Fruit fly (Drosophila melanogaster): ENCODE results near the gene rod.

rod gene

DNA sequence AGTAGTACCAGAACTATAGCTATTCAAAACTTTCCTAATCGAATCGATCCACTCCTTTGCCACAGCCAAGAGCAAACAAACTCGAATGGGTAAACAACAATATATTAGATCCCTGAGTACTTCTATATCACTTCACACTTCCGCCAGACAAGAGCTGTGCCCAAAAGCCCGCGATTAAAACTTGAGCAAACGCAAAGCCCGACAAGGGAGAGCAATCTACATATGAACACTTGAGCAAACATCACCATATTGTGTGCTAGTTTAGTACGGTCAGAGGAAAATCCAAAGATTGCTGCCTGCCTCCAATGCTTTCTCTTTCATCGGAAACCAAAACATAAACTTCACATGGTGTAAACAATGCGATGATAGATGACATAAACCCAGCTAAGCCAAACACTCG lies 22.9 kb downstream of the rod start (continued):
- TF ChIP-seq CG31224 (GFP tag; IDR thresholded peaks at IDR 0.05) (no peak), CG2199 (GFP tag; IDR thresholded peaks at IDR 0.05) (no peak), CG13775 (GFP tag; optimal IDR thresholded peaks at IDR 0.05) (no peak), CG1233 (GFP tag; optimal IDR thresholded peaks at IDR 0.05) (no peak), ERR (GFP tag; optimal IDR thresholded peaks at IDR 0.05) (no peak), CG9876 (GFP tag; optimal IDR thresholded peaks at IDR 0.05) (no peak), sisA (GFP tag; IDR thresholded peaks at IDR 0.05) (no peak), CG4328 (GFP tag; optimal IDR thresholded peaks at IDR 0.05) (no peak), CG17802 (tag; optimal IDR thresholded peaks at IDR 0.05) (no peak), Hand (GFP tag; optimal IDR thresholded peaks at IDR 0.05) (no peak), Dp (GFP tag; optimal IDR thresholded peaks at IDR 0.05) (no peak), Dip3 (GFP tag; optimal IDR thresholded peaks at IDR 0.05) (no peak), tgo (GFP tag; IDR thresholded peaks at IDR 0.05) (no peak), CG2116 (GFP tag; optimal IDR thresholded peaks at IDR 0.05) (no peak), Opbp (GFP tag; IDR thresholded peaks at IDR 0.05; ENCODE audit: partially characterized antibody) (no peak), sd (tag; optimal IDR thresholded peaks at IDR 0.05) (no peak), Tbp (GFP tag; optimal IDR thresholded peaks at IDR 0.05) (no peak), CG6854 (GFP tag; optimal IDR thresholded peaks at IDR 0.05) (no peak), CG10462 (GFP tag; optimal IDR thresholded peaks at IDR 0.05) (no peak), ase (GFP tag; IDR thresholded peaks at IDR 0.05) (no peak), dpn (GFP tag; optimal IDR thresholded peaks at IDR 0.05) (no peak), CHES-1-like (GFP tag; optimal IDR thresholded peaks at IDR 0.05) (no peak), ewg (GFP tag; optimal IDR thresholded peaks at IDR 0.05) (no peak), slou (GFP tag; optimal IDR thresholded peaks at IDR 0.05) (no peak), otp (GFP tag; IDR thresholded peaks at IDR 0.05) (no peak), vvl (GFP tag; IDR thresholded peaks at IDR 0.05) (no peak), CG12219 (GFP tag; optimal IDR thresholded peaks at IDR 0.05) (peak; percentile 4), GATAe (GFP tag; conservative IDR thresholded peaks at IDR 0.05) (no peak), CG11696 (GFP tag; IDR thresholded peaks at IDR 0.05) (peak; percentile 8; the same call in 1 of the 2 replicates), ham (GFP tag; IDR thresholded peaks at IDR 0.05) (no peak), CG12104 (GFP tag; optimal IDR thresholded peaks at IDR 0.05) (no peak), sr (GFP tag; IDR thresholded peaks at IDR 0.05) (no peak), z (GFP tag; IDR thresholded peaks at IDR 0.05) (no peak), H15 (GFP tag; IDR thresholded peaks at IDR 0.05) (no peak), CG6765 (GFP tag; optimal IDR thresholded peaks at IDR 0.05) (no peak), kni (GFP tag; optimal IDR thresholded peaks at IDR 0.05) (peak; percentile 21), unpg (GFP tag; optimal IDR thresholded peaks at IDR 0.05) (no peak), salm (tag; optimal IDR thresholded peaks at IDR 0.05) (no peak), sim (GFP tag; IDR thresholded peaks at IDR 0.05) (no peak), Hsf (GFP tag; optimal IDR thresholded peaks at IDR 0.05) (no peak), CG4617 (GFP tag; optimal IDR thresholded peaks at IDR 0.05; ENCODE audit: borderline replicate concordance) (no peak), Neu2 (GFP tag; optimal IDR thresholded peaks at IDR 0.05; ENCODE audit: borderline replicate concordance) (no peak), CG4282 (GFP tag; optimal IDR thresholded peaks at IDR 0.05) (no peak), NC2α (GFP tag; optimal IDR thresholded peaks at IDR 0.05) (no peak), CG9932 (GFP tag; IDR thresholded peaks at IDR 0.05) (no peak), Atf3 (GFP tag; optimal IDR thresholded peaks at IDR 0.05) (no peak), CG32772 (GFP tag; IDR thresholded peaks at IDR 0.05) (no peak), CG7357 (GFP tag; IDR thresholded peaks at IDR 0.05) (no peak), Nf-YB (GFP tag; optimal IDR thresholded peaks at IDR 0.05) (no peak), knrl (GFP tag; IDR thresholded peaks at IDR 0.05; ENCODE audit: partially characterized antibody) (no peak), CG10267 (tag; optimal IDR thresholded peaks at IDR 0.05) (no peak), ftz-f1 (GFP tag; optimal IDR thresholded peaks at IDR 0.05) (no peak), Ets97D (GFP tag; optimal IDR thresholded peaks at IDR 0.05) (no peak)

All from whole organism, embryonic.